Worm (Caenorhabditis elegans) whole organism, L2 larva: ENCODE results near the gene rnr-2.

Experiments
- R02D3.7 ChIP-seq: fragments of 150-350 bp; optimal IDR thresholded peaks from 2 replicates; lab custom pipeline; 2014; ENCODE audit warnings: missing biosample characterization, missing genetic modification characterization
- ZK546.5 ChIP-seq: sonication (generic microtip); optimal IDR thresholded peaks from 2 replicates; lab custom pipeline; 2017; ENCODE audit warnings: missing biosample characterization, missing genetic modification characterization
- ceh-16 ChIP-seq: fragments of 150-350 bp; optimal IDR thresholded peaks from 2 replicates; lab custom pipeline; 2014; ENCODE audit warnings: missing biosample characterization, missing genetic modification characterization
- lin-39 ChIP-seq: fragments of 150-350 bp; optimal IDR thresholded peaks from 2 replicates; lab custom pipeline; 2014; ENCODE audit warnings: missing biosample characterization, missing genetic modification reagents, missing genetic modification characterization
- mdl-1 ChIP-seq, 2 experiments: fragments of 150-350 bp in 1 of 2; sonication (generic microtip) in 1 of 2; optimal IDR thresholded peaks; 2 replicates each; lab custom pipeline; 2017; ENCODE audit warnings: missing biosample characterization in 2 of 2, missing genetic modification characterization in 2 of 2
- nhr-237 ChIP-seq: fragments of 150-350 bp; optimal IDR thresholded peaks from 2 replicates; lab custom pipeline; 2014; ENCODE audit warnings: missing biosample characterization, missing genetic modification characterization
- nhr-6 ChIP-seq: fragments of 150-350 bp; optimal IDR thresholded peaks from 2 replicates; lab custom pipeline; 2014; ENCODE audit warnings: missing biosample characterization, missing genetic modification characterization
- nhr-77 ChIP-seq: fragments of 150-350 bp; optimal IDR thresholded peaks from 2 replicates; lab custom pipeline; 2014; ENCODE audit warnings: missing biosample characterization, missing genetic modification characterization
- skn-1 ChIP-seq: sonication (generic microtip); optimal IDR thresholded peaks from 2 replicates; lab custom pipeline; 2017; ENCODE audit warnings: missing biosample characterization, missing genetic modification characterization
- sma-3 ChIP-seq: sonication (generic microtip); optimal IDR thresholded peaks from 2 replicates; lab custom pipeline; 2016; ENCODE audit warnings: missing genetic modification reagents, missing genetic modification characterization, missing compliant biosample characterization
- unc-55 ChIP-seq: fragments of 150-350 bp; sonication (generic microtip); optimal IDR thresholded peaks from 3 replicates; lab custom pipeline; 2014; ENCODE audit warnings: missing biosample characterization, missing genetic modification reagents, missing genetic modification characterization
- zag-1 ChIP-seq: fragments of 150-350 bp; optimal IDR thresholded peaks from 2 replicates; lab custom pipeline; 2014; ENCODE audit warnings: missing biosample characterization, missing genetic modification characterization

DNA sequence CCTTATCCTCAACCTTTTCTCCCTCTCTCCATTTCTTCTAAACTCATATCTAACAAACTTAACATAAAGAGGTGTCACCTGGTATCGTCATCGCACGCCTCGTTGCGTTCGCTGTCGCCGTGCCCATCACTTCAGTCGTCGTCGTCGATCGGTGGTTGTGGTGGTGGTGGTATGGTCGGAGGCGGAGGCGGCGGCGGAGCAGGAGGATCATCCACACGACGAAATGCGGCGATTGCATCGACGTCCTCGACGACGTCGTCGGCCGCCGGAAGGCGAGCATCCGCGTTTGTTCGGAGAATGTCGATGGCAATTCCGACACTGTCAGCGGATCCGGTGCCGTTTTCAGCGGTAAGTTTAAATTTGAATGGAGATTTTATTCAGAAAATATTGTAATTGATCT, 39.3 kb upstream of the rnr-2 start:
- TF ChIP-seq zag-1 (tag; lab: Kevin White, UChicago) (no peak), lin-39 (tag; lab: Kevin White, UChicago) (no peak), skn-1 (tag; lab: Kevin White, UChicago) (no peak), unc-55 (no peak), R02D3.7 (tag; lab: Kevin White, UChicago) (no peak), nhr-237 (tag; lab: Kevin White, UChicago) (no peak), nhr-77 (tag; lab: Kevin White, UChicago) (no peak), ceh-16 (tag; lab: Kevin White, UChicago) (no peak), nhr-6 (tag; lab: Kevin White, UChicago) (no peak), ZK546.5 (no peak), mdl-1 (tag; optimal IDR thresholded peaks at IDR 0.05; lab: Kevin White, UChicago) (no peak), sma-3 (GFP tag; lab: Kevin White, UChicago) (no peak)
